Worm (Caenorhabditis elegans) whole organism, L4 larva: ENCODE results near the gene T11G6.3.

Experiments used
- F10B5.3 ChIP-seq: sonication (generic microtip); optimal IDR thresholded peaks from 2 replicates; lab custom pipeline; 2016; ENCODE audit warnings: mild to moderate bottlenecking, missing genetic modification characterization, missing compliant biosample characterization
- F37D6.2 ChIP-seq: sonication (generic microtip); optimal IDR thresholded peaks from 2 replicates; lab custom pipeline; 2016; ENCODE audit warnings: mild to moderate bottlenecking, missing genetic modification characterization, missing compliant biosample characterization
- F49E8.2 ChIP-seq: sonication (generic microtip); optimal IDR thresholded peaks from 2 replicates; lab custom pipeline; 2016; ENCODE audit warnings: missing compliant biosample characterization, mild to moderate bottlenecking, missing genetic modification characterization, borderline replicate concordance
- R02D3.7 ChIP-seq: fragments of 150-350 bp; sonication (generic microtip); optimal IDR thresholded peaks from 3 replicates; lab custom pipeline; 2014; ENCODE audit warnings: missing biosample characterization, missing genetic modification characterization
- T20F7.1 ChIP-seq: fragments of 200-800 bp; sonication (Bioruptor generic); optimal IDR thresholded peaks from 2 replicates; lab custom pipeline; 2018; ENCODE audit warnings: mild to moderate bottlenecking, missing genetic modification characterization, missing compliant biosample characterization
- Y48G9A.11 ChIP-seq: fragments of 200-800 bp; sonication (Bioruptor generic); IDR thresholded peaks from 2 replicates; pipeline ENCODE4 v1.3.6; 2022; ENCODE audit warnings: missing genetic modification reagents, missing genetic modification characterization, missing compliant biosample characterization
- ZK546.5 ChIP-seq, 2 experiments: sonication (generic microtip); optimal IDR thresholded peaks; 2 replicates each; lab custom pipeline; 2017; ENCODE audit warnings: missing biosample characterization in 2 of 2, missing genetic modification characterization in 2 of 2
- aha-1 ChIP-seq: fragments of 150-350 bp; peaks from one replicate; lab custom pipeline; 2014; ENCODE audit warnings: missing biosample characterization, missing genetic modification characterization
- arid-1 ChIP-seq: fragments of 200-800 bp; sonication (Bioruptor generic); conservative IDR thresholded peaks from 2 replicates; pipeline ENCODE4 v1.3.6; 2022; ENCODE audit warnings: missing genetic modification reagents, missing genetic modification characterization, missing compliant biosample characterization
- attf-4 ChIP-seq: sonication (generic microtip); optimal IDR thresholded peaks from 3 replicates; lab custom pipeline; 2017; ENCODE audit warnings: missing biosample characterization, missing genetic modification characterization
- ceh-20 ChIP-seq: fragments of 200-800 bp; sonication (Bioruptor generic); IDR thresholded peaks from 2 replicates; pipeline ENCODE4 v1.3.6; 2022; ENCODE audit warnings: missing genetic modification reagents, missing genetic modification characterization, missing compliant biosample characterization
- ceh-28 ChIP-seq: fragments of 150-350 bp; optimal IDR thresholded peaks from 2 replicates; lab custom pipeline; 2014; ENCODE audit warnings: missing biosample characterization, missing genetic modification reagents, missing genetic modification characterization
- ceh-44 ChIP-seq: fragments of 200-800 bp; sonication (Bioruptor generic); IDR thresholded peaks from 2 replicates; pipeline ENCODE4 v1.3.6; 2022; ENCODE audit warnings: missing genetic modification reagents, missing genetic modification characterization, missing compliant biosample characterization
- ceh-82 ChIP-seq: sonication (generic microtip); optimal IDR thresholded peaks from 2 replicates; lab custom pipeline; 2017; ENCODE audit warnings: missing biosample characterization, missing genetic modification characterization
- cey-2 ChIP-seq: sonication (generic microtip); optimal IDR thresholded peaks from 3 replicates; lab custom pipeline; 2017; ENCODE audit warnings: missing genetic modification characterization, mild to moderate bottlenecking, missing compliant biosample characterization, antibody characterized with exemption, borderline replicate concordance; ENCODE audit not compliant: insufficient read depth
- ctbp-1 ChIP-seq: fragments of 200-800 bp; sonication (Bioruptor generic); IDR thresholded peaks from 2 replicates; pipeline ENCODE4 v1.3.6; 2022; ENCODE audit warnings: missing genetic modification reagents, missing genetic modification characterization, missing compliant biosample characterization
- daf-16 ChIP-seq, 3 experiments: sonication (generic microtip); optimal IDR thresholded peaks; 2 replicates each; lab custom pipeline; 2016 to 2017; ENCODE audit warnings: missing genetic modification characterization in 3 of 3, missing genetic modification reagents in 3 of 3, mild to moderate bottlenecking in 2 of 3, missing compliant biosample characterization in 2 of 3, missing biosample characterization in 1 of 3, moderate library complexity in 1 of 3
- daf-8 ChIP-seq: fragments of 200-800 bp; sonication (Bioruptor generic); IDR thresholded peaks from 2 replicates; pipeline ENCODE4 v1.3.6; 2022; ENCODE audit warnings: missing genetic modification characterization, missing compliant biosample characterization
- dmd-8 ChIP-seq: fragments of 200-800 bp; sonication (Bioruptor generic); IDR thresholded peaks from 2 replicates; pipeline ENCODE4 v1.3.6; 2022; ENCODE audit warnings: missing genetic modification characterization, missing compliant biosample characterization
- dpl-1 ChIP-seq: fragments of 150-350 bp; optimal IDR thresholded peaks from 2 replicates; lab custom pipeline; 2014; ENCODE audit warnings: missing biosample characterization, missing genetic modification reagents, missing genetic modification characterization
- dve-1 ChIP-seq: sonication (generic microtip); optimal IDR thresholded peaks from 2 replicates; lab custom pipeline; 2017; ENCODE audit warnings: antibody characterized with exemption, mild to moderate bottlenecking, missing genetic modification characterization, missing compliant biosample characterization; ENCODE audit not compliant: insufficient read depth
- fos-1 ChIP-seq: fragments of 150-350 bp; optimal IDR thresholded peaks from 2 replicates; lab custom pipeline; 2014; ENCODE audit warnings: missing biosample characterization, missing genetic modification characterization
- gei-8 ChIP-seq: fragments of 200-800 bp; sonication (Bioruptor generic); optimal IDR thresholded peaks from 2 replicates; lab custom pipeline; 2018; ENCODE audit warnings: mild to moderate bottlenecking, missing genetic modification characterization, missing compliant biosample characterization
- hlh-11 ChIP-seq: fragments of 200-800 bp; sonication (Bioruptor generic); optimal IDR thresholded peaks from 2 replicates; lab custom pipeline; 2018; ENCODE audit warnings: mild to moderate bottlenecking, missing genetic modification characterization, missing compliant biosample characterization
- hlh-30 ChIP-seq: sonication (generic microtip); optimal IDR thresholded peaks from 2 replicates; lab custom pipeline; 2017; ENCODE audit warnings: antibody characterized with exemption, mild to moderate bottlenecking, missing genetic modification characterization, missing compliant biosample characterization; ENCODE audit not compliant: insufficient read depth
- hmg-1.1 ChIP-seq: fragments of 200-800 bp; sonication (Bioruptor generic); IDR thresholded peaks from 2 replicates; pipeline ENCODE4 v1.3.6; 2022; ENCODE audit warnings: missing genetic modification reagents, missing genetic modification characterization, missing compliant biosample characterization
- lin-15B ChIP-seq: fragments of 150-350 bp; sonication (generic microtip); optimal IDR thresholded peaks from 3 replicates; lab custom pipeline; 2014; ENCODE audit warnings: missing biosample characterization, missing genetic modification characterization
- lin-39 ChIP-seq: fragments of 150-350 bp; optimal IDR thresholded peaks from 2 replicates; lab custom pipeline; 2014; ENCODE audit warnings: missing biosample characterization, missing genetic modification reagents, missing genetic modification characterization
- lsy-2 ChIP-seq, 2 experiments: fragments of 150-350 bp in 1 of 2; sonication (generic microtip) in 1 of 2; optimal IDR thresholded peaks; 2 replicates each; lab custom pipeline; 2014 to 2017; ENCODE audit warnings: missing biosample characterization in 2 of 2, missing genetic modification characterization in 2 of 2
- madf-9 ChIP-seq: fragments of 200-800 bp; sonication (Bioruptor generic); conservative IDR thresholded peaks from 2 replicates; pipeline ENCODE4 v1.3.6; 2022; ENCODE audit warnings: missing genetic modification reagents, missing genetic modification characterization, missing compliant biosample characterization
- mdl-1 ChIP-seq, 2 experiments: fragments of 150-350 bp in 1 of 2; sonication (generic microtip) in 1 of 2; optimal IDR thresholded peaks; 2 replicates each; lab custom pipeline; 2014 to 2017; ENCODE audit warnings: missing biosample characterization in 2 of 2, missing genetic modification characterization in 2 of 2
- mxl-2 ChIP-seq: fragments of 200-800 bp; sonication (Bioruptor generic); conservative IDR thresholded peaks from 2 replicates; pipeline ENCODE4 v1.3.6; 2022; ENCODE audit warnings: missing genetic modification reagents, missing genetic modification characterization, missing compliant biosample characterization
- mxl-3 ChIP-seq: fragments of 200-800 bp; sonication (Bioruptor generic); optimal IDR thresholded peaks from 2 replicates; lab custom pipeline; 2018; ENCODE audit warnings: mild to moderate bottlenecking, missing genetic modification characterization, missing compliant biosample characterization
- nhr-10 ChIP-seq: fragments of 150-350 bp; optimal IDR thresholded peaks from 2 replicates; lab custom pipeline; 2014; ENCODE audit warnings: missing biosample characterization, missing genetic modification characterization
- nhr-11 ChIP-seq: fragments of 150-350 bp; optimal IDR thresholded peaks from 2 replicates; lab custom pipeline; 2014; ENCODE audit warnings: missing biosample characterization, missing genetic modification characterization
- nhr-237 ChIP-seq: sonication (generic microtip); optimal IDR thresholded peaks from 2 replicates; lab custom pipeline; 2017; ENCODE audit warnings: missing biosample characterization, missing genetic modification characterization
- nhr-28 ChIP-seq: fragments of 150-350 bp; optimal IDR thresholded peaks from 2 replicates; lab custom pipeline; 2014; ENCODE audit warnings: missing biosample characterization, missing genetic modification characterization
- nhr-42 ChIP-seq: fragments of 200-800 bp; sonication (Bioruptor generic); IDR thresholded peaks from 2 replicates; pipeline ENCODE4 v1.3.6; 2022; ENCODE audit warnings: missing genetic modification characterization, missing compliant biosample characterization
- nhr-48 ChIP-seq: sonication (generic microtip); optimal IDR thresholded peaks from 2 replicates; lab custom pipeline; 2016; ENCODE audit warnings: mild to moderate bottlenecking, missing genetic modification characterization, missing compliant biosample characterization
- nhr-77 ChIP-seq: fragments of 150-350 bp; optimal IDR thresholded peaks from 2 replicates; lab custom pipeline; 2014; ENCODE audit warnings: missing biosample characterization, missing genetic modification characterization
- pha-4 ChIP-seq, 2 experiments: fragments of 150-350 bp in 1 of 2; fragments of 200-800 bp in 1 of 2; sonication (Bioruptor generic) in 1 of 2; IDR thresholded peaks in 1 of 2; optimal IDR thresholded peaks in 1 of 2; 2 replicates each; pipeline versions ENCODE4 v1.3.6 to Lab custom; 2014 to 2022; ENCODE audit warnings: missing genetic modification characterization in 2 of 2, missing genetic modification reagents in 2 of 2, missing biosample characterization in 1 of 2, missing compliant biosample characterization in 1 of 2
- pqm-1 ChIP-seq: sonication (generic microtip); optimal IDR thresholded peaks from 2 replicates; lab custom pipeline; 2017; ENCODE audit warnings: missing biosample characterization, missing genetic modification characterization
- rbr-2 ChIP-seq: sonication (generic microtip); optimal IDR thresholded peaks from 2 replicates; lab custom pipeline; 2016; ENCODE audit warnings: missing genotype, missing genetic modification characterization, missing compliant biosample characterization
- set-16 ChIP-seq: fragments of 200-800 bp; sonication (Bioruptor generic); IDR thresholded peaks from 2 replicates; pipeline ENCODE4 v1.3.6; 2022; ENCODE audit warnings: missing genetic modification reagents, missing genetic modification characterization, missing compliant biosample characterization
- tag-97 ChIP-seq: fragments of 200-800 bp; sonication (Bioruptor generic); IDR thresholded peaks from 2 replicates; pipeline ENCODE4 v1.3.6; 2022; ENCODE audit warnings: missing genetic modification characterization, missing compliant biosample characterization
- unc-39 ChIP-seq: sonication (generic microtip); optimal IDR thresholded peaks from 2 replicates; lab custom pipeline; 2017; ENCODE audit warnings: missing biosample characterization, missing genetic modification characterization
- unc-62 ChIP-seq, 3 experiments: fragments of 150-350 bp in 1 of 3; sonication (generic microtip); optimal IDR thresholded peaks in 2 of 3; peaks in 1 of 3; 1 replicate in 1 of 3; 2 replicates in 2 of 3; lab custom pipeline; 2014 to 2017; ENCODE audit warnings: missing biosample characterization in 3 of 3, missing genetic modification characterization in 3 of 3, missing genetic modification reagents in 3 of 3, missing genotype in 1 of 3
- zag-1 ChIP-seq: fragments of 150-350 bp; optimal IDR thresholded peaks from 2 replicates; lab custom pipeline; 2014; ENCODE audit warnings: missing biosample characterization, missing genetic modification characterization
- zip-2 ChIP-seq: fragments of 150-350 bp; optimal IDR thresholded peaks from 2 replicates; lab custom pipeline; 2014; ENCODE audit warnings: missing biosample characterization, missing genetic modification characterization

T11G6.3 gene

ce11 chrIV:10858300-10859016 lies 3.4 kb upstream of the T11G6.3 start, which contains the start of the genes T11G6.2 and hars-1:
T11G6.2 (minus strand) TSS chrIV:10858496.
hars-1 (plus strand) TSS chrIV:10858957.
- no peak for TF ChIP-seq tag-97 (GFP tag; lab: Robert Waterston, UW)
- TF ChIP-seq zag-1: no peak
- no peak for TF ChIP-seq fos-1
- TF ChIP-seq nhr-28: peak; percentile 76
- no peak for TF ChIP-seq madf-9
- no peak for TF ChIP-seq nhr-237 (tag; lab: Kevin White, UChicago)
- no peak for TF ChIP-seq Y48G9A.11
- TF ChIP-seq cey-2 (tag; lab: Kevin White, UChicago): no peak
- TF ChIP-seq F37D6.2 (tag; lab: Kevin White, UChicago): no peak
- no peak for TF ChIP-seq daf-16 (GFP tag; optimal IDR thresholded peaks at IDR 0.05; lab: Kevin White, UChicago)
- TF ChIP-seq daf-16 (tag; optimal IDR thresholded peaks at IDR 0.05; lab: Kevin White, UChicago): peak; percentile 84
- TF ChIP-seq rbr-2 (tag; lab: Kevin White, UChicago): no peak
- TF ChIP-seq nhr-77: peak; percentile 74
- no peak for TF ChIP-seq mxl-2 (GFP tag; lab: Robert Waterston, UW)
- no peak for TF ChIP-seq set-16
- no peak for TF ChIP-seq unc-39 (tag; lab: Kevin White, UChicago)
- TF ChIP-seq ceh-20 (GFP tag; lab: Robert Waterston, UW): no peak
- no peak for TF ChIP-seq aha-1 (tag; lab: Kevin White, UChicago)
- no peak for TF ChIP-seq attf-4 (tag; lab: Kevin White, UChicago)
- no peak for TF ChIP-seq nhr-48 (tag; lab: Kevin White, UChicago)
- no peak for TF ChIP-seq zip-2
- TF ChIP-seq ceh-82 (tag; lab: Kevin White, UChicago): no peak
- TF ChIP-seq lin-39: no peak
- TF ChIP-seq ctbp-1 (GFP tag; lab: Robert Waterston, UW): no peak
- no peak for TF ChIP-seq ceh-44 (GFP tag; lab: Robert Waterston, UW)
- TF ChIP-seq mxl-3: peak; percentile 98
- peak; percentile 52 for TF ChIP-seq hlh-11 (tag; lab: Kevin White, UChicago)
- no peak for TF ChIP-seq gei-8 (GFP tag; lab: Kevin White, UChicago)
- TF ChIP-seq ZK546.5 (tag; optimal IDR thresholded peaks at IDR 0.05; lab: Kevin White, UChicago): no peak
- no peak for TF ChIP-seq T20F7.1
- no peak for TF ChIP-seq pha-4 (GFP tag; IDR thresholded peaks at IDR 0.05; lab: Robert Waterston, UW)
- no peak for TF ChIP-seq pha-4 (tag; optimal IDR thresholded peaks at IDR 0.05; lab: Kevin White, UChicago)
- no peak for TF ChIP-seq dpl-1 (GFP tag; lab: Kevin White, UChicago)
- TF ChIP-seq ceh-28 (tag; lab: Kevin White, UChicago): no peak
- TF ChIP-seq dmd-8 (GFP tag; lab: Robert Waterston, UW): no peak
- TF ChIP-seq dve-1: peak; percentile 36
- TF ChIP-seq lin-15B (tag; lab: Kevin White, UChicago): no peak
- TF ChIP-seq R02D3.7: no peak
- TF ChIP-seq pqm-1: peak; percentile 76
- no peak for TF ChIP-seq nhr-10 (tag; lab: Kevin White, UChicago)
- peak; percentile 83 for TF ChIP-seq hlh-30 (tag; lab: Kevin White, UChicago)
- peak in 1 of 2 experiments; percentile 40 for TF ChIP-seq lsy-2 (tag; optimal IDR thresholded peaks at IDR 0.05; lab: Kevin White, UChicago)
- TF ChIP-seq mdl-1 (tag; optimal IDR thresholded peaks at IDR 0.05; lab: Kevin White, UChicago): peak in 1 of 2 experiments; percentile 81
- TF ChIP-seq F49E8.2 (tag; lab: Kevin White, UChicago): no peak
- TF ChIP-seq arid-1 (GFP tag; lab: Robert Waterston, UW): no peak
- no peak for TF ChIP-seq nhr-11
- TF ChIP-seq daf-8: no peak
- TF ChIP-seq F10B5.3 (tag; lab: Kevin White, UChicago): no peak
- TF ChIP-seq hmg-1.1 (GFP tag; lab: Robert Waterston, UW): no peak
- TF ChIP-seq nhr-42 (GFP tag; lab: Robert Waterston, UW): no peak
- TF ChIP-seq unc-62 (GFP tag; optimal IDR thresholded peaks at IDR 0.05 in 1 of 2; lab: Kevin White, UChicago): no peak
- no peak for TF ChIP-seq unc-62 (tag; optimal IDR thresholded peaks at IDR 0.05; lab: Kevin White, UChicago)
